Fruit fly (Drosophila melanogaster) whole organism, embryonic: ENCODE results near the gene rhea.

ENCODE experiments used
- B-H2 ChIP-seq: fragments of 200-800 bp; sonication (Bioruptor generic); optimal IDR thresholded peaks from 2 replicates; lab custom pipeline; 2018; ENCODE audit warnings: missing biosample characterization, mild to moderate bottlenecking, missing genetic modification characterization
- Bgb ChIP-seq: fragments of 200-800 bp; sonication (Bioruptor generic); IDR thresholded peaks from 2 replicates; pipeline ENCODE4 v1.3.6; 2022; ENCODE audit warnings: missing biosample characterization, missing genetic modification characterization; ENCODE audit not compliant: partially characterized antibody
- C15 ChIP-seq: fragments of 200-800 bp; sonication (Bioruptor generic); IDR thresholded peaks from 3 replicates; pipeline ENCODE4 v1.3.6; 2022; ENCODE audit warnings: missing biosample characterization, missing genetic modification characterization
- CG10209 ChIP-seq: fragments of 200-800 bp; sonication (Bioruptor generic); optimal IDR thresholded peaks from 3 replicates; lab custom pipeline; 2017; ENCODE audit warnings: missing biosample characterization, mild to moderate bottlenecking, missing genetic modification characterization, missing genetic modification reagents
- CG11695 ChIP-seq: fragments of 200-800 bp; sonication (Bioruptor generic); IDR thresholded peaks from 3 replicates; pipeline ENCODE4 v1.3.6; 2022; ENCODE audit warnings: missing biosample characterization, missing genetic modification characterization
- CG12104 ChIP-seq: fragments of 200-800 bp; sonication (Bioruptor generic); optimal IDR thresholded peaks from 3 replicates; lab custom pipeline; 2016; ENCODE audit warnings: missing biosample characterization, missing genetic modification characterization
- CG14441 ChIP-seq: fragments of 200-800 bp; sonication (Bioruptor generic); IDR thresholded peaks from 2 replicates; pipeline ENCODE4 v1.3.6; 2022; ENCODE audit warnings: missing biosample characterization, missing genetic modification characterization
- CG15601 ChIP-seq: fragments of 200-800 bp; sonication (Bioruptor generic); optimal IDR thresholded peaks from 3 replicates; lab custom pipeline; 2019; ENCODE audit warnings: missing biosample characterization, mild to moderate bottlenecking, missing genetic modification characterization, moderate library complexity
- CG16779 ChIP-seq: fragments of 200-800 bp; sonication (Bioruptor generic); IDR thresholded peaks from 2 replicates; pipeline ENCODE4 v1.3.6; 2022; ENCODE audit warnings: missing biosample characterization, missing genetic modification characterization
- CG16813 ChIP-seq: fragments of 200-800 bp; sonication (Bioruptor generic); IDR thresholded peaks from 3 replicates; pipeline ENCODE4 v1.3.6; 2022; ENCODE audit warnings: missing biosample characterization, missing genetic modification characterization; ENCODE audit not compliant: partially characterized antibody
- CG16863 ChIP-seq: fragments of 200-800 bp; sonication (Bioruptor generic); optimal IDR thresholded peaks from 3 replicates; lab custom pipeline; 2016; ENCODE audit warnings: missing biosample characterization, missing genetic modification characterization
- CG17328 ChIP-seq: fragments of 200-800 bp; sonication (Bioruptor generic); IDR thresholded peaks from 2 replicates; pipeline ENCODE4 v1.3.6; 2022; ENCODE audit warnings: missing biosample characterization, missing genetic modification characterization
- CG17385 ChIP-seq: fragments of 200-800 bp; sonication (Bioruptor generic); optimal IDR thresholded peaks from 3 replicates; lab custom pipeline; 2018; ENCODE audit warnings: missing biosample characterization, mild to moderate bottlenecking, missing genetic modification characterization
- CG1832 ChIP-seq: fragments of 200-800 bp; sonication (Bioruptor generic); optimal IDR thresholded peaks from 2 replicates; lab custom pipeline; 2017; ENCODE audit warnings: missing biosample characterization, mild to moderate bottlenecking, missing genetic modification characterization, inconsistent platforms
- CG30020 ChIP-seq: fragments of 200-800 bp; optimal IDR thresholded peaks from 2 replicates; lab custom pipeline; 2019; ENCODE audit warnings: missing biosample characterization, mild to moderate bottlenecking, missing genetic modification characterization, moderate library complexity
- CG32767 ChIP-seq: fragments of 200-800 bp; sonication (Bioruptor generic); IDR thresholded peaks from 2 replicates; pipeline ENCODE4 v1.3.6; 2022; ENCODE audit warnings: missing biosample characterization, missing genetic modification characterization
- CG6654 ChIP-seq: fragments of 200-800 bp; sonication (Bioruptor generic); optimal IDR thresholded peaks from 2 replicates; lab custom pipeline; 2017; ENCODE audit warnings: missing biosample characterization, mild to moderate bottlenecking, missing genetic modification characterization
- CG7357 ChIP-seq: fragments of 200-800 bp; sonication (Bioruptor generic); IDR thresholded peaks from 3 replicates; pipeline ENCODE4 v1.3.6; 2022; ENCODE audit warnings: missing biosample characterization, missing genetic modification characterization
- CG8290 ChIP-seq, 3 experiments: fragments of 200-800 bp; sonication (Bioruptor generic); optimal IDR thresholded peaks; 2 replicates each; lab custom pipeline; 2016 to 2019; ENCODE audit warnings: missing biosample characterization in 3 of 3, missing genetic modification characterization in 3 of 3, mild to moderate bottlenecking in 2 of 3, moderate library complexity in 1 of 3
- CG9876 ChIP-seq: fragments of 200-800 bp; sonication (Bioruptor generic); optimal IDR thresholded peaks from 2 replicates; lab custom pipeline; 2016; ENCODE audit warnings: missing biosample characterization, missing genetic modification characterization
- Deaf1 ChIP-seq: fragments of 200-800 bp; optimal IDR thresholded peaks from 3 replicates; lab custom pipeline; 2019; ENCODE audit warnings: missing biosample characterization, mild to moderate bottlenecking, missing genetic modification characterization, moderate library complexity
- E2f2 ChIP-seq: fragments of 200-800 bp; sonication (Bioruptor generic); IDR thresholded peaks from 2 replicates; pipeline ENCODE4 v1.3.6; 2022; ENCODE audit warnings: missing biosample characterization, missing genetic modification characterization
- Fer1 ChIP-seq: fragments of 200-800 bp; sonication (Bioruptor generic); optimal IDR thresholded peaks from 2 replicates; lab custom pipeline; 2017; ENCODE audit warnings: missing biosample characterization, mild to moderate bottlenecking, missing genetic modification characterization
- HmgZ ChIP-seq: fragments of 200-800 bp; sonication (Bioruptor generic); optimal IDR thresholded peaks from 2 replicates; lab custom pipeline; 2018; ENCODE audit warnings: missing biosample characterization, mild to moderate bottlenecking, missing genetic modification characterization
- Jarid2 ChIP-seq: fragments of 200-800 bp; sonication (Bioruptor generic); optimal IDR thresholded peaks from 3 replicates; lab custom pipeline; 2017; ENCODE audit warnings: mild to moderate bottlenecking, missing biosample characterization, missing genetic modification reagents, missing genetic modification characterization
- MTF-1 ChIP-seq: fragments of 200-800 bp; sonication (Bioruptor generic); optimal IDR thresholded peaks from 2 replicates; lab custom pipeline; 2018; ENCODE audit warnings: missing biosample characterization, mild to moderate bottlenecking, missing genetic modification characterization, borderline replicate concordance
- Nf-YA ChIP-seq: fragments of 200-800 bp; sonication (Bioruptor generic); IDR thresholded peaks from 2 replicates; pipeline ENCODE4 v1.3.6; 2022; ENCODE audit warnings: missing biosample characterization, missing genetic modification characterization
- NfI ChIP-seq: fragments of 200-800 bp; sonication (Bioruptor generic); optimal IDR thresholded peaks from 3 replicates; lab custom pipeline; 2018; ENCODE audit warnings: missing biosample characterization, mild to moderate bottlenecking, missing genetic modification characterization, moderate library complexity
- PHDP ChIP-seq: fragments of 200-800 bp; sonication (Bioruptor generic); optimal IDR thresholded peaks from 3 replicates; lab custom pipeline; 2018; ENCODE audit warnings: missing biosample characterization, mild to moderate bottlenecking, missing genetic modification characterization, moderate library complexity
- bowl ChIP-seq: fragments of 200-800 bp; sonication (Bioruptor generic); IDR thresholded peaks from 2 replicates; pipeline ENCODE4 v1.3.6; 2022; ENCODE audit warnings: missing biosample characterization, missing genetic modification characterization
- ci ChIP-seq: fragments of 200-800 bp; sonication (Bioruptor generic); IDR thresholded peaks from 3 replicates; pipeline ENCODE4 v1.3.6; 2022; ENCODE audit warnings: missing biosample characterization, missing genetic modification characterization
- gsb ChIP-seq: fragments of 200-800 bp; sonication (Bioruptor generic); IDR thresholded peaks from 2 replicates; pipeline ENCODE4 v1.3.6; 2022; ENCODE audit warnings: missing biosample characterization, missing genetic modification characterization
- her ChIP-seq: fragments of 200-800 bp; sonication (Bioruptor generic); optimal IDR thresholded peaks from 2 replicates; lab custom pipeline; 2016; ENCODE audit warnings: missing biosample characterization, missing genetic modification characterization
- hkb ChIP-seq, 2 experiments: fragments of 200-800 bp in 1 of 2; fragments of >200 bp in 1 of 2; sonication (Bioruptor generic) in 1 of 2; IDR thresholded peaks in 1 of 2; optimal IDR thresholded peaks in 1 of 2; 2 replicates each; pipeline versions ENCODE4 v1.3.6 to Lab custom; 2017 to 2022; ENCODE audit warnings: missing biosample characterization in 1 of 2, missing genetic modification characterization in 1 of 2
- kah ChIP-seq: fragments of 200-800 bp; sonication (Bioruptor generic); optimal IDR thresholded peaks from 2 replicates; lab custom pipeline; 2018; ENCODE audit warnings: missing biosample characterization, mild to moderate bottlenecking, missing genetic modification characterization
- lbe ChIP-seq: fragments of 200-800 bp; sonication (Bioruptor generic); optimal IDR thresholded peaks from 2 replicates; lab custom pipeline; 2016; ENCODE audit warnings: missing biosample characterization, mild to moderate bottlenecking, missing genetic modification characterization
- lmd ChIP-seq: fragments of 200-800 bp; sonication (Bioruptor generic); IDR thresholded peaks from 2 replicates; pipeline ENCODE4 v1.3.6; 2022; ENCODE audit warnings: missing biosample characterization, missing genetic modification characterization
- onecut ChIP-seq: fragments of 200-800 bp; sonication (Bioruptor generic); IDR thresholded peaks from 2 replicates; pipeline ENCODE4 v1.3.6; 2022; ENCODE audit warnings: missing biosample characterization, missing genetic modification characterization
- otp ChIP-seq: fragments of 200-800 bp; sonication (Bioruptor generic); IDR thresholded peaks from 3 replicates; pipeline ENCODE4, ENCODE4 v1.3.6; 2022; ENCODE audit warnings: missing biosample characterization, missing genetic modification characterization
- pan ChIP-seq, 4 experiments: fragments of >200 bp in 3 of 4; fragments of 200-800 bp in 1 of 4; sonication (Bioruptor generic) in 1 of 4; optimal IDR thresholded peaks in 3 of 4; IDR thresholded peaks in 1 of 4; 2 replicates each; pipeline versions ENCODE4 v1.3.6 to Lab custom; 2017 to 2022; ENCODE audit warnings: missing biosample characterization in 2 of 4, missing genetic modification characterization in 2 of 4, mixed read lengths in 1 of 4
- pzg ChIP-seq: fragments of 200-800 bp; sonication (Bioruptor generic); optimal IDR thresholded peaks from 3 replicates; lab custom pipeline; 2018; ENCODE audit warnings: missing biosample characterization, mild to moderate bottlenecking, missing genetic modification characterization, moderate library complexity
- rib ChIP-seq: fragments of 200-800 bp; sonication (Bioruptor generic); IDR thresholded peaks from 2 replicates; pipeline ENCODE4 v1.3.6; 2022; ENCODE audit warnings: missing biosample characterization, missing genetic modification characterization
- scrt ChIP-seq: fragments of 200-800 bp; sonication (Bioruptor generic); optimal IDR thresholded peaks from 2 replicates; lab custom pipeline; 2018; ENCODE audit warnings: missing biosample characterization, mild to moderate bottlenecking, missing genetic modification characterization, moderate library complexity
- shn ChIP-seq: fragments of 200-800 bp; sonication (Bioruptor generic); optimal IDR thresholded peaks from 3 replicates; lab custom pipeline; 2016; ENCODE audit warnings: missing biosample characterization, missing genetic modification characterization
- slbo ChIP-seq: fragments of 200-800 bp; sonication (Bioruptor generic); IDR thresholded peaks from 2 replicates; pipeline ENCODE4 v1.3.6; 2022; ENCODE audit warnings: missing biosample characterization, missing genetic modification characterization
- tap ChIP-seq: fragments of 200-800 bp; optimal IDR thresholded peaks from 3 replicates; lab custom pipeline; 2019; ENCODE audit warnings: missing biosample characterization, mild to moderate bottlenecking, missing genetic modification characterization, moderate library complexity
- tio ChIP-seq: fragments of 200-800 bp; sonication (Bioruptor generic); optimal IDR thresholded peaks from 2 replicates; lab custom pipeline; 2017; ENCODE audit warnings: missing biosample characterization, missing genetic modification characterization, inconsistent platforms
- tup ChIP-seq: fragments of 200-800 bp; sonication (Bioruptor generic); optimal IDR thresholded peaks from 2 replicates; lab custom pipeline; 2016; ENCODE audit warnings: missing biosample characterization, mild to moderate bottlenecking, missing genetic modification characterization, moderate library complexity
- twi ChIP-seq: fragments of 200-800 bp; optimal IDR thresholded peaks from 2 replicates; lab custom pipeline; 2019; ENCODE audit warnings: missing biosample characterization, mild to moderate bottlenecking, missing genetic modification characterization, moderate library complexity

The rhea gene

DNA sequence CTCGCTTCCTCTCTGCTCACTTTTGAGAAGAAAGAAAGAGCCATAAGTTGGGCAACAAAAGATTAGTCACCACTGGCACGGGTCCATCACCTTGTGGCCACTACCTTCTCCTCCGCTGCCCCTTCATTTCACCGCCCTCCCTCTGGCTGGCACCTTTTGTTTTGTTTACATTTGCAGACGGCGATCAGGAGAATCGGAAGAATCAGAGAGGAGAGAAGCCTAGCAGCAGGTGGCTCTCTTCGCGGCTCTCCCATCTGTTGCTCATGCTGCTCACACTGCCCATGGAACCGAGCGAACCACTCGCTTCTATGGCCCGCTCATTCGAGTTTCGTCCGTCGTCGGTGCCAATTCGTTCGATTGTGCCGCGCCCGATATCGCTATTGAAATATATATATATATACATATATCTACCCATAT lies 1.6 kb downstream of the rhea start (continued):
- TF ChIP-seq lbe (GFP tag; lab: Kevin White, UChicago) (peak; percentile 55), CG10209 (GFP tag; lab: Kevin White, UChicago) (no peak), CG11695 (GFP tag; lab: Robert Waterston, UW) (peak; percentile 31; the same call in 1 of the 3 replicates), Nf-YA (GFP tag; lab: Robert Waterston, UW) (0 out of 2 replicates have a peak, but pooled peaks have one; percentile 11), Bgb (no peak; the same call in 1 of the 2 replicates), tio (GFP tag; lab: Kevin White, UChicago) (no peak), CG30020 (tag; lab: Kevin White, UChicago) (no peak), Fer1 (GFP tag; lab: Kevin White, UChicago) (peak; percentile 36), B-H2 (GFP tag; lab: Kevin White, UChicago) (no peak), CG6654 (no peak), CG9876 (GFP tag; lab: Kevin White, UChicago) (no peak), gsb (peak; percentile 25; the same call in 1 of the 2 replicates), twi (no peak), CG14441 (GFP tag; lab: Robert Waterston, UW) (no peak), her (GFP tag; lab: Kevin White, UChicago) (no peak), CG32767 (GFP tag; lab: Robert Waterston, UW) (no peak), kah (peak; percentile 97), shn (GFP tag; lab: Kevin White, UChicago) (peak; percentile 58), onecut (GFP tag; lab: Robert Waterston, UW) (peak; percentile 30; the same call in 1 of the 2 replicates), slbo (peak; percentile 39; the same call in 1 of the 2 replicates), rib (GFP tag; lab: Robert Waterston, UW) (peak; percentile 32; the same call in 1 of the 2 replicates), pan (optimal IDR thresholded peaks at IDR 0.05; lab: Kevin White, UChicago) (no peak), pan (GFP tag; optimal IDR thresholded peaks at IDR 0.05 in 1 of 2, IDR thresholded peaks at IDR 0.05 in 1 of 2) (peak in 1 of 2 experiments; percentile 27), MTF-1 (peak; percentile 51), tup (no peak), pzg (GFP tag; lab: Kevin White, UChicago) (no peak), CG17385 (GFP tag; lab: Kevin White, UChicago) (peak; percentile 52), CG1832 (GFP tag; lab: Kevin White, UChicago) (no peak), CG16813 (no peak), ci (GFP tag; lab: Robert Waterston, UW) (peak; percentile 57; the same call in 1 of the 3 replicates), CG7357 (GFP tag; lab: Robert Waterston, UW) (no peak), CG8290 (GFP tag; optimal IDR thresholded peaks at IDR 0.05; lab: Kevin White, UChicago) (no peak), CG8290 (tag; optimal IDR thresholded peaks at IDR 0.05; lab: Kevin White, UChicago) (peak in 1 of 2 experiments; percentile 44), E2f2 (GFP tag; lab: Robert Waterston, UW) (no peak), HmgZ (tag; lab: Kevin White, UChicago) (peak; percentile 53), CG16863 (no peak), CG12104 (GFP tag; lab: Kevin White, UChicago) (no peak), CG17328 (no peak), scrt (GFP tag; lab: Kevin White, UChicago) (no peak), tap (peak; percentile 11), otp (GFP tag; lab: Robert Waterston, UW) (0 out of 3 replicates have a peak, but pooled peaks have one; percentile 30), C15 (no peak), hkb (optimal IDR thresholded peaks at IDR 0.05; lab: Kevin White, UChicago) (no peak), hkb (GFP tag; IDR thresholded peaks at IDR 0.05; lab: Robert Waterston, UW) (0 out of 2 replicates have a peak, but pooled peaks have one; percentile 26), PHDP (tag; lab: Kevin White, UChicago) (no peak), Jarid2 (GFP tag; lab: Kevin White, UChicago) (peak; percentile 79), CG16779 (GFP tag; lab: Robert Waterston, UW) (no peak), Deaf1 (tag; lab: Kevin White, UChicago) (peak; percentile 84), NfI (GFP tag; lab: Kevin White, UChicago) (no peak), lmd (GFP tag; lab: Robert Waterston, UW) (no peak), CG15601 (tag; lab: Kevin White, UChicago) (no peak), bowl (0 out of 2 replicates have a peak, but pooled peaks have one; percentile 45)
